Worm (Caenorhabditis elegans) whole organism, L4 larva: ENCODE results near the gene nsph-1.1.

Experiments used
- F10B5.3 ChIP-seq: sonication (generic microtip); optimal IDR thresholded peaks from 2 replicates; lab custom pipeline; 2016; ENCODE audit warnings: mild to moderate bottlenecking, missing genetic modification characterization, missing compliant biosample characterization
- F26F4.8 ChIP-seq: fragments of 200-800 bp; sonication (Bioruptor generic); conservative IDR thresholded peaks from 2 replicates; pipeline ENCODE4 v1.3.6; 2022; ENCODE audit warnings: missing genetic modification characterization, missing compliant biosample characterization
- T20F7.1 ChIP-seq: fragments of 200-800 bp; sonication (Bioruptor generic); optimal IDR thresholded peaks from 2 replicates; lab custom pipeline; 2018; ENCODE audit warnings: mild to moderate bottlenecking, missing genetic modification characterization, missing compliant biosample characterization
- Y48G9A.11 ChIP-seq: fragments of 200-800 bp; sonication (Bioruptor generic); IDR thresholded peaks from 2 replicates; pipeline ENCODE4 v1.3.6; 2022; ENCODE audit warnings: missing genetic modification reagents, missing genetic modification characterization, missing compliant biosample characterization
- ama-1 ChIP-seq: fragments of 150-350 bp; optimal IDR thresholded peaks from 2 replicates; lab custom pipeline; 2014; ENCODE audit warnings: inconsistent platforms, mixed read lengths
- ceh-44 ChIP-seq: fragments of 200-800 bp; sonication (Bioruptor generic); IDR thresholded peaks from 2 replicates; pipeline ENCODE4 v1.3.6; 2022; ENCODE audit warnings: missing genetic modification reagents, missing genetic modification characterization, missing compliant biosample characterization
- cey-2 ChIP-seq: sonication (generic microtip); optimal IDR thresholded peaks from 3 replicates; lab custom pipeline; 2017; ENCODE audit warnings: missing genetic modification characterization, mild to moderate bottlenecking, missing compliant biosample characterization, antibody characterized with exemption, borderline replicate concordance; ENCODE audit not compliant: insufficient read depth
- daf-8 ChIP-seq: fragments of 200-800 bp; sonication (Bioruptor generic); IDR thresholded peaks from 2 replicates; pipeline ENCODE4 v1.3.6; 2022; ENCODE audit warnings: missing genetic modification characterization, missing compliant biosample characterization
- dmd-8 ChIP-seq: fragments of 200-800 bp; sonication (Bioruptor generic); IDR thresholded peaks from 2 replicates; pipeline ENCODE4 v1.3.6; 2022; ENCODE audit warnings: missing genetic modification characterization, missing compliant biosample characterization
- egl-43 ChIP-seq: fragments of 200-800 bp; sonication (Bioruptor generic); IDR thresholded peaks from 2 replicates; pipeline ENCODE4 v1.3.6; 2022; ENCODE audit warnings: missing genetic modification reagents, missing genetic modification characterization, missing compliant biosample characterization
- gei-8 ChIP-seq: fragments of 200-800 bp; sonication (Bioruptor generic); optimal IDR thresholded peaks from 2 replicates; lab custom pipeline; 2018; ENCODE audit warnings: mild to moderate bottlenecking, missing genetic modification characterization, missing compliant biosample characterization
- hlh-30 ChIP-seq: sonication (generic microtip); optimal IDR thresholded peaks from 2 replicates; lab custom pipeline; 2017; ENCODE audit warnings: antibody characterized with exemption, mild to moderate bottlenecking, missing genetic modification characterization, missing compliant biosample characterization; ENCODE audit not compliant: insufficient read depth
- hmg-1.1 ChIP-seq: fragments of 200-800 bp; sonication (Bioruptor generic); IDR thresholded peaks from 2 replicates; pipeline ENCODE4 v1.3.6; 2022; ENCODE audit warnings: missing genetic modification reagents, missing genetic modification characterization, missing compliant biosample characterization
- lin-1 ChIP-seq: fragments of 200-800 bp; sonication (Bioruptor generic); IDR thresholded peaks from 2 replicates; pipeline ENCODE4 v1.3.6; 2022; ENCODE audit warnings: missing genetic modification reagents, missing genetic modification characterization, missing compliant biosample characterization
- lin-15B ChIP-seq: fragments of 150-350 bp; sonication (generic microtip); optimal IDR thresholded peaks from 3 replicates; lab custom pipeline; 2014; ENCODE audit warnings: missing biosample characterization, missing genetic modification characterization
- madf-9 ChIP-seq: fragments of 200-800 bp; sonication (Bioruptor generic); conservative IDR thresholded peaks from 2 replicates; pipeline ENCODE4 v1.3.6; 2022; ENCODE audit warnings: missing genetic modification reagents, missing genetic modification characterization, missing compliant biosample characterization
- mdl-1 ChIP-seq, 2 experiments: fragments of 150-350 bp in 1 of 2; sonication (generic microtip) in 1 of 2; optimal IDR thresholded peaks; 2 replicates each; lab custom pipeline; 2014 to 2017; ENCODE audit warnings: missing biosample characterization in 2 of 2, missing genetic modification characterization in 2 of 2
- mxl-2 ChIP-seq: fragments of 200-800 bp; sonication (Bioruptor generic); conservative IDR thresholded peaks from 2 replicates; pipeline ENCODE4 v1.3.6; 2022; ENCODE audit warnings: missing genetic modification reagents, missing genetic modification characterization, missing compliant biosample characterization
- nhr-10 ChIP-seq: fragments of 150-350 bp; optimal IDR thresholded peaks from 2 replicates; lab custom pipeline; 2014; ENCODE audit warnings: missing biosample characterization, missing genetic modification characterization
- nhr-11 ChIP-seq: fragments of 150-350 bp; optimal IDR thresholded peaks from 2 replicates; lab custom pipeline; 2014; ENCODE audit warnings: missing biosample characterization, missing genetic modification characterization
- nhr-111 ChIP-seq: fragments of 200-800 bp; sonication (Bioruptor generic); optimal IDR thresholded peaks from 2 replicates; lab custom pipeline; 2018; ENCODE audit warnings: mild to moderate bottlenecking, missing genetic modification characterization, missing compliant biosample characterization
- nhr-25 ChIP-seq: sonication (generic microtip); optimal IDR thresholded peaks from 2 replicates; lab custom pipeline; 2017; ENCODE audit warnings: missing genetic modification characterization, mild to moderate bottlenecking, missing compliant biosample characterization, antibody characterized with exemption, moderate library complexity, borderline replicate concordance; ENCODE audit not compliant: insufficient read depth
- nhr-28 ChIP-seq: fragments of 150-350 bp; optimal IDR thresholded peaks from 2 replicates; lab custom pipeline; 2014; ENCODE audit warnings: missing biosample characterization, missing genetic modification characterization
- nhr-41 ChIP-seq: fragments of 200-800 bp; sonication (Bioruptor generic); IDR thresholded peaks from 2 replicates; pipeline ENCODE4 v1.3.6; 2022; ENCODE audit warnings: missing genetic modification reagents, missing genetic modification characterization, missing compliant biosample characterization
- nhr-48 ChIP-seq: sonication (generic microtip); optimal IDR thresholded peaks from 2 replicates; lab custom pipeline; 2016; ENCODE audit warnings: mild to moderate bottlenecking, missing genetic modification characterization, missing compliant biosample characterization
- unc-130 ChIP-seq: sonication (generic microtip); optimal IDR thresholded peaks from 2 replicates; lab custom pipeline; 2016; ENCODE audit warnings: missing genetic modification reagents, missing genetic modification characterization, missing compliant biosample characterization
- zag-1 ChIP-seq: fragments of 150-350 bp; optimal IDR thresholded peaks from 2 replicates; lab custom pipeline; 2014; ENCODE audit warnings: missing biosample characterization, missing genetic modification characterization

Gene nsph-1.1

ce11 chrII:8818257-8818656 is 51.7 kb downstream of the nsph-1.1 start (continued):
- TF ChIP-seq lin-15B (tag; lab: Kevin White, UChicago) (no peak), nhr-41 (GFP tag; lab: Robert Waterston, UW) (no peak), madf-9 (GFP tag; lab: Robert Waterston, UW) (no peak), nhr-10 (tag; lab: Kevin White, UChicago) (no peak), cey-2 (tag; lab: Kevin White, UChicago) (peak; percentile 78), T20F7.1 (GFP tag; lab: Kevin White, UChicago) (no peak), egl-43 (GFP tag; lab: Robert Waterston, UW) (no peak), nhr-48 (peak; percentile 95), nhr-25 (tag; lab: Kevin White, UChicago) (peak; percentile 47), F10B5.3 (tag; lab: Kevin White, UChicago) (no peak), zag-1 (tag; lab: Kevin White, UChicago) (no peak), dmd-8 (GFP tag; lab: Robert Waterston, UW) (no peak), Y48G9A.11 (no peak), hmg-1.1 (no peak), unc-130 (no peak), nhr-28 (tag; lab: Kevin White, UChicago) (peak; percentile 2), nhr-11 (tag; lab: Kevin White, UChicago) (no peak), ama-1 (lab: Kevin White, UChicago) (peak; percentile 4), ceh-44 (GFP tag; lab: Robert Waterston, UW) (no peak), hlh-30 (tag; lab: Kevin White, UChicago) (peak; percentile 77), nhr-111 (GFP tag; lab: Kevin White, UChicago) (no peak), F26F4.8 (GFP tag; lab: Robert Waterston, UW) (no peak), daf-8 (GFP tag; lab: Robert Waterston, UW) (no peak), mdl-1 (tag; optimal IDR thresholded peaks at IDR 0.05; lab: Kevin White, UChicago) (peak in 1 of 2 experiments; percentile 78), gei-8 (GFP tag; lab: Kevin White, UChicago) (peak; percentile 25), lin-1 (GFP tag; lab: Robert Waterston, UW) (peak; percentile 39; the same call in 1 of the 2 replicates), mxl-2 (GFP tag; lab: Robert Waterston, UW) (0 out of 2 replicates have a peak, but pooled peaks have one; percentile 12)
